Worm (Caenorhabditis elegans) whole organism, early embryonic: ENCODE data around the gene Y116A8A.2.
"Not testable (repeated sequence)": the region's sequence is repeated elsewhere in the genome, so short reads cannot be mapped to it uniquely, and the experiment has no call there.

Experiments
- B0310.2 ChIP-seq: sonication (generic microtip); optimal IDR thresholded peaks from 2 replicates; lab custom pipeline; 2016; ENCODE audit warnings: mild to moderate bottlenecking, missing genetic modification characterization, missing compliant biosample characterization
- F13C5.2 ChIP-seq: sonication (generic microtip); optimal IDR thresholded peaks from 2 replicates; lab custom pipeline; 2017; ENCODE audit warnings: mild to moderate bottlenecking, missing genetic modification characterization, inconsistent platforms, missing compliant biosample characterization
- aly-1 ChIP-seq: sonication (generic microtip); optimal IDR thresholded peaks from 2 replicates; lab custom pipeline; 2016; ENCODE audit warnings: missing genetic modification characterization, missing compliant biosample characterization
- ama-1 ChIP-seq: fragments of 150-350 bp; optimal IDR thresholded peaks from 2 replicates; lab custom pipeline; 2014
- ceh-13 ChIP-seq: fragments of 200-800 bp; sonication (Bioruptor generic); optimal IDR thresholded peaks from 2 replicates; lab custom pipeline; 2018; ENCODE audit warnings: mild to moderate bottlenecking, missing genetic modification characterization, missing compliant biosample characterization
- ceh-36 ChIP-seq: sonication (generic microtip); optimal IDR thresholded peaks from 2 replicates; lab custom pipeline; 2016; ENCODE audit warnings: missing genetic modification characterization, inconsistent platforms, missing compliant biosample characterization
- ets-7 ChIP-seq: sonication (generic microtip); optimal IDR thresholded peaks from 2 replicates; lab custom pipeline; 2016; ENCODE audit warnings: missing genotype, missing genetic modification characterization, missing compliant biosample characterization
- flt-1 ChIP-seq: fragments of 200-800 bp; sonication (Bioruptor generic); IDR thresholded peaks from 2 replicates; pipeline ENCODE4 v1.3.6; 2022; ENCODE audit warnings: missing genetic modification characterization, missing compliant biosample characterization
- hmbx-1 ChIP-seq: sonication (generic microtip); optimal IDR thresholded peaks from 2 replicates; lab custom pipeline; 2016; ENCODE audit warnings: mild to moderate bottlenecking, missing genetic modification characterization, missing compliant biosample characterization
- hmg-4 ChIP-seq: fragments of 200-800 bp; sonication (Bioruptor generic); optimal IDR thresholded peaks from 2 replicates; lab custom pipeline; 2018; ENCODE audit warnings: mild to moderate bottlenecking, missing genetic modification characterization, missing compliant biosample characterization
- hnd-1 ChIP-seq: sonication (generic microtip); optimal IDR thresholded peaks from 2 replicates; lab custom pipeline; 2016; ENCODE audit warnings: missing genetic modification characterization, missing compliant biosample characterization
- pes-1 ChIP-seq: fragments of 200-800 bp; sonication (Bioruptor generic); IDR thresholded peaks from 2 replicates; pipeline ENCODE4 v1.3.6; 2022; ENCODE audit warnings: missing genetic modification reagents, missing genetic modification characterization, missing compliant biosample characterization
- scrt-1 ChIP-seq: fragments of 200-800 bp; sonication (Bioruptor generic); IDR thresholded peaks from 2 replicates; pipeline ENCODE4 v1.3.6; 2022; ENCODE audit warnings: missing genetic modification characterization, missing compliant biosample characterization
- sea-1 ChIP-seq: fragments of 200-800 bp; sonication (Bioruptor generic); conservative IDR thresholded peaks from 2 replicates; pipeline ENCODE4 v1.3.6; 2022; ENCODE audit warnings: missing genetic modification characterization, missing compliant biosample characterization
- tbx-11 ChIP-seq: fragments of 200-800 bp; sonication (Bioruptor generic); IDR thresholded peaks from 2 replicates; pipeline ENCODE4 v1.3.6; 2022; ENCODE audit warnings: missing genetic modification characterization, missing compliant biosample characterization
- tbx-37 ChIP-seq: fragments of 200-800 bp; sonication (Bioruptor generic); conservative IDR thresholded peaks from 2 replicates; pipeline ENCODE4 v1.3.6; 2022; ENCODE audit warnings: missing genetic modification reagents, missing genetic modification characterization, missing compliant biosample characterization
- tra-4 ChIP-seq: sonication (generic microtip); optimal IDR thresholded peaks from 2 replicates; lab custom pipeline; 2017; ENCODE audit warnings: missing genetic modification characterization, missing compliant biosample characterization

Y116A8A.2 gene

DNA sequence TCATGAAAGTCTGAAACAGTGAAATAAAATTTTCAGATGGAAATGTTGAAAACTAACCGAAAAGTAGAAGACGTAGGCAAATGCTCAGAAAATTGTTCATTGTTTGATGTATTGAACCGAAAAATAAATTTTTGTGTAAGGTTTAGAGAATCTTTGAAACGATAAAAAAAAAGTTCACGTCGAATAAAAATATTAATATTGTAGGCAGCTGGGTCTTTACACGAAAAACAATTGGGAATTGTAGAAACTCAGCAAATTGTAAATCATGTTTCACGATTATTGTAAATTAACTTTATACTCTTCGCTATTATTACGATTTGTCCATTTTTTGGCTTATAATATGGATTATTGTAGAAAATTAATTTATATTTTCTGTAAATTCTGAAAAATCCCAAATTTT is at the start of gene Y116A8A.2:
Y116A8A.2 (minus strand) TSS at position 101 of the 400 bp plus-strand sequence.
- TF ChIP-seq flt-1 (no peak), tbx-37 (GFP tag; lab: Robert Waterston, UW) (no peak), hmbx-1 (tag; lab: Kevin White, UChicago) (no peak), tra-4 (tag; lab: Kevin White, UChicago) (no peak), ceh-36 (no peak), aly-1 (tag; lab: Kevin White, UChicago) (no peak), ama-1 (lab: Kevin White, UChicago) (no peak), sea-1 (no peak), B0310.2 (no peak), hnd-1 (tag; lab: Kevin White, UChicago) (no peak), F13C5.2 (tag; lab: Kevin White, UChicago) (no peak), pes-1 (GFP tag; lab: Robert Waterston, UW) (no peak), ceh-13 (GFP tag; lab: Kevin White, UChicago) (no peak), scrt-1 (no peak)

DNA sequence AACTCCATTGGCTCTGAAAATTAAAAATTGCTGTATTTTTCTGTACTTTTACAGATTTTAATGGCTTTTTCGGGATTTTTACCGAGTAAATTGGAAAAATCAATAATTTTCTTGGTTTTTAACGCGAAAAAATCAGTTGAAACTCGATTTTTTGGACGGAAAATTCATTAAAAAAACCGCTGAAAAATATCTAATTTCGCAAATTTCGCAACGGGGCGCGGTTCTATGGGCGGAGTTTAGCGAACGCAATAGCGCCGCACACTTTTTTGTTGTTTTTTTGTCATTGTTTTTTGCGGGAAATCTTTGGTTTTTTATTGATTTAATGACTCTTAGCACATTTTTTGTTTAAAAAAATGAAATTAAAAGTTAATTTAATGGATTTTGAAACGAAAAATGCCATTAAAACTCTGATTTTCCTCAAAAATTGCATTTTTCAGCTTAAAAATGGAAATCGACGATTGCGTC is 49.7 kb upstream of the Y116A8A.2 start, which contains the start of the genes mel-46 and lsy-13:
mel-46 (minus strand) TSS at position 51 of the 465 bp plus-strand sequence.
lsy-13 (plus strand) TSS at position 440 of the 465 bp plus-strand sequence.
- TF ChIP-seq flt-1: 0 out of 2 replicates have a peak, but pooled peaks have one; percentile 52
- no peak for TF ChIP-seq ets-7 (tag; lab: Kevin White, UChicago)
- no peak for TF ChIP-seq hmbx-1 (tag; lab: Kevin White, UChicago)
- TF ChIP-seq F13C5.2 (tag; lab: Kevin White, UChicago): peak; percentile 62
- no peak for TF ChIP-seq ama-1 (lab: Kevin White, UChicago)
- peak; percentile 39 for TF ChIP-seq hnd-1 (tag; lab: Kevin White, UChicago)
- 0 out of 2 replicates have a peak, but pooled peaks have one; percentile 59 for TF ChIP-seq sea-1
- TF ChIP-seq scrt-1: 0 out of 2 replicates have a peak, but pooled peaks have one; percentile 29
- peak; percentile 17 for TF ChIP-seq ceh-13 (GFP tag; lab: Kevin White, UChicago)
- TF ChIP-seq pes-1 (GFP tag; lab: Robert Waterston, UW): peak; percentile 75
- no peak for TF ChIP-seq tra-4 (tag; lab: Kevin White, UChicago)
- TF ChIP-seq tbx-37 (GFP tag; lab: Robert Waterston, UW): peak; percentile 32; the same call in 1 of the 2 replicates
- no peak for TF ChIP-seq hmg-4 (GFP tag; lab: Kevin White, UChicago)
- TF ChIP-seq aly-1 (tag; lab: Kevin White, UChicago): no peak
- peak; percentile 56; the same call in 1 of the 2 replicates for TF ChIP-seq tbx-11 (GFP tag; lab: Robert Waterston, UW)
- peak; percentile 46 for TF ChIP-seq ceh-36
- TF ChIP-seq B0310.2: peak; percentile 25

DNA sequence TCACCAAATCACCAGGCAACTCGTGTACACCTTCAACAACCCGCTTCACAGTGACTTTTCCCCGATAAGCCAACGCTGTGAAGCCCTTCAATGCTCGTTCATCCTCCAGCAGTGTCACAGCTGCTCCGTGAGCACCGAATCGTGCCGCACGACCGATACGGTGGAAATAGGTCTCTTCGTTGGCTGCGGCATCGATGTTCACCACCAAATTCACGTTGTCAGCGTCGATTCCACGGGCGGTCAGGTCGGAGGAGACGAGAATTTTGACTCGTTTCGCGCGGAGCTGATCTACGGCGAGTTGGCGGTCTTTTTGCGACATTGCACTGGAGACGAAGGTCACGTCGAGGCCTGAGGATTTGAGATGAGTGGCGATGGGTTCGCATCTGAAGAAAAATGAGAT is 47.0 kb upstream of the Y116A8A.2 start:
- no peak for TF ChIP-seq hnd-1 (tag; lab: Kevin White, UChicago)
- no peak for TF ChIP-seq tbx-37 (GFP tag; lab: Robert Waterston, UW)
- TF ChIP-seq ama-1 (lab: Kevin White, UChicago): no peak
- TF ChIP-seq B0310.2: no peak
- TF ChIP-seq flt-1: no peak
- no peak for TF ChIP-seq tra-4 (tag; lab: Kevin White, UChicago)
- no peak for TF ChIP-seq hmg-4 (GFP tag; lab: Kevin White, UChicago)
- no peak for TF ChIP-seq pes-1 (GFP tag; lab: Robert Waterston, UW)
- no peak for TF ChIP-seq sea-1
- TF ChIP-seq hmbx-1 (tag; lab: Kevin White, UChicago): no peak
- TF ChIP-seq F13C5.2 (tag; lab: Kevin White, UChicago): no peak
- TF ChIP-seq ceh-36: no peak
- no peak for TF ChIP-seq tbx-11 (GFP tag; lab: Robert Waterston, UW)
- no peak for TF ChIP-seq scrt-1
- no peak for TF ChIP-seq ets-7 (tag; lab: Kevin White, UChicago)
- TF ChIP-seq aly-1 (tag; lab: Kevin White, UChicago): no peak
- TF ChIP-seq ceh-13 (GFP tag; lab: Kevin White, UChicago): no peak

DNA sequence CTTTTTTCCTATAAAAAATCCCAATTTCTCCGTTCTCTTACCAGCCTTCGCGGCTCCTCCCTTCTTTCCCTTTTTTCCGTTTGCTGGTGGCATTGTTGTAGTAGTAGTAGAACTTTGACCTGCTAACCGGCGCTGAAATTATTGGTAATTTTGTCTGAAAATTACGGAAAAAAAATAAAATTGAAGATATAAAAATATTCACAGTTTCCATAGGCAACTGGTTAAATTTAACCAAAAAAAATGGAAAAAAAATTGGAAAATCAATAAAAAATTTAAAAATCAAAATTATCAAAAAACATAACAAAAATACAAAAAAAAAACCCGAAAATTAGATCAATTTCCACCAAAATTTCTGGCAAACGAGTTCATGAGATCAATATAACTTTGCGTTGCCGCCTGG is 41.1 kb upstream of the Y116A8A.2 start, which contains the start of gene map-2:
map-2 (minus strand) TSS at position 101 of the 400 bp plus-strand sequence.
- no peak for TF ChIP-seq tra-4 (tag; lab: Kevin White, UChicago)
- TF ChIP-seq hmbx-1 (tag; lab: Kevin White, UChicago): no peak

DNA sequence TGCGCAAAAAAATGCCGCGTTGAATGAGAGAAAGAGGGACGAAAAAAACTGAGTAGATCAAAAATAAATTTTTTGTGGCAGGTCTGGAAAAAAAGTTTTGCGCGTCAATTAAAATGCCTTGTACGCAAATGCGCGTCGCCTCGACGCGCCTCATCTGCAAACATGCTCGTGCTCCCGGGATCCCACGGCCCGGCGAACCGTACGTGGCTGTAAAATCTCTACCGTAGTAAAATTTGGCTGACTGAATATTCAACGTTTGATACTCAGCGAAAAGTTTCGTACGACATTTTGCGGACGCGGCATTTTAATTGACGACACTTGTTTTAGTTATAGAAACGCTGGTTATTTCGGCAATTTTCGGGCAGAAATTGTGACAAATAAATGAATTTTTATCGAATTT is 31.7 kb upstream of the Y116A8A.2 start:
- 0 out of 2 replicates have a peak, but pooled peaks have one; percentile 39 for TF ChIP-seq scrt-1

DNA sequence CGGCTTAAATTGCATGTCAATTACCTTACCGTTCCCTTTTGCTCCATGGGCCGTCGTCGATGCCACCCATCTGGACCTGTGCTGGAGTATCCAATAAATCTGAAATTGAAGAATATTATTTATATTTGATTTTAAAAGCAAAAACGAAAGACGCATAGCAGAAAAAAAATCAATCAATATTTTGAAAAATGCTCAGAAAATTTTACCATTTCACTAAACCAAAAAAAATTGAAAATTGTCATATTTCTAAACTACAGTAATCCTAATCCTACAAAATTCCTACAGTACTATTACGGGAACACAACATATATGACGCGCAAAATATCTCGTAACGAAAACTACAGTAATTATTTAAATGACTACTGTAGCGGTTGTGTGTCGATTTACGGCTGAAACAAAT is 29.1 kb upstream of the Y116A8A.2 start, which contains the start of gene Y116A8A.150:
Y116A8A.150 (minus strand) TSS at position 101 of the 400 bp plus-strand sequence.
- not testable (repeated sequence) for TF ChIP-seq tra-4 (tag; lab: Kevin White, UChicago); sea-1; aly-1 (tag; lab: Kevin White, UChicago)

DNA sequence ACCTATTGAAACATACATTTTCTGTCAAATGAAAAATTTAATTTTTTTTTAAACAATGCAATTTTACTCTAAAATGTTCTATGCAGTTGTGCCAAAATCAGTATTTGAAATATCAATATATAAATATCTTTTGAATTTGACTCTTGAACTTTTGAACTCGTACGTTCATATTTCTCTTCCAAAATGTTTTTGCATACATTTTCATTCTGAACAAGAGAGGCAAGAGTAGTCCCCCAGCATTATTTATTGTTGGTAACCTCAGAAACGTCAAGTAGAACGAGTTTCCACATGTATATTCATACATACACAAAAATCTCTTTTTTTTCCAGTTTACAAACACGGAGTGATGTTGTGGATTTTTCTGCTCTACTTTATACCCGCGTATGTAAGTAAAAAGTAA is 17.6 kb upstream of the Y116A8A.2 start, which contains the start of gene clec-194:
clec-194 (plus strand) TSS at position 301 of the 400 bp plus-strand sequence.
- TF ChIP-seq flt-1 (no peak), sea-1 (no peak), tbx-11 (GFP tag; lab: Robert Waterston, UW) (no peak), hnd-1 (tag; lab: Kevin White, UChicago) (no peak), ceh-36 (no peak), scrt-1 (no peak), ceh-13 (GFP tag; lab: Kevin White, UChicago) (no peak), pes-1 (GFP tag; lab: Robert Waterston, UW) (no peak), ets-7 (tag; lab: Kevin White, UChicago) (no peak), tra-4 (tag; lab: Kevin White, UChicago) (no peak), F13C5.2 (tag; lab: Kevin White, UChicago) (no peak), aly-1 (tag; lab: Kevin White, UChicago) (no peak), ama-1 (lab: Kevin White, UChicago) (no peak), hmg-4 (GFP tag; lab: Kevin White, UChicago) (no peak), hmbx-1 (tag; lab: Kevin White, UChicago) (no peak), tbx-37 (GFP tag; lab: Robert Waterston, UW) (no peak), B0310.2 (no peak)
